Worm (Caenorhabditis elegans) whole organism, L4 larva: ENCODE data around the gene fbxb-98.

Experiments
- D1046.2 ChIP-seq: fragments of 200-800 bp; sonication (Bioruptor generic); IDR thresholded peaks from 2 replicates; pipeline ENCODE4 v1.3.6; 2022; ENCODE audit warnings: missing genetic modification characterization, missing compliant biosample characterization
- F37D6.2 ChIP-seq: sonication (generic microtip); optimal IDR thresholded peaks from 2 replicates; lab custom pipeline; 2016; ENCODE audit warnings: mild to moderate bottlenecking, missing genetic modification characterization, missing compliant biosample characterization
- T20F7.1 ChIP-seq: fragments of 200-800 bp; sonication (Bioruptor generic); optimal IDR thresholded peaks from 2 replicates; lab custom pipeline; 2018; ENCODE audit warnings: mild to moderate bottlenecking, missing genetic modification characterization, missing compliant biosample characterization
- T26A8.4 ChIP-seq: fragments of 200-800 bp; sonication (Bioruptor generic); IDR thresholded peaks from 2 replicates; pipeline ENCODE4 v1.3.6; 2022; ENCODE audit warnings: missing genetic modification characterization, missing compliant biosample characterization
- Y105C5A.15 ChIP-seq: fragments of 200-800 bp; sonication (Bioruptor generic); IDR thresholded peaks from 2 replicates; pipeline ENCODE4 v1.3.6; 2022; ENCODE audit warnings: missing genetic modification characterization, missing compliant biosample characterization
- ZK546.5 ChIP-seq, 2 experiments: sonication (generic microtip); optimal IDR thresholded peaks; 2 replicates each; lab custom pipeline; 2017; ENCODE audit warnings: missing biosample characterization in 2 of 2, missing genetic modification characterization in 2 of 2
- attf-4 ChIP-seq: sonication (generic microtip); optimal IDR thresholded peaks from 3 replicates; lab custom pipeline; 2017; ENCODE audit warnings: missing biosample characterization, missing genetic modification characterization
- ceh-28 ChIP-seq: fragments of 150-350 bp; optimal IDR thresholded peaks from 2 replicates; lab custom pipeline; 2014; ENCODE audit warnings: missing biosample characterization, missing genetic modification reagents, missing genetic modification characterization
- cey-2 ChIP-seq: sonication (generic microtip); optimal IDR thresholded peaks from 3 replicates; lab custom pipeline; 2017; ENCODE audit warnings: missing genetic modification characterization, mild to moderate bottlenecking, missing compliant biosample characterization, antibody characterized with exemption, borderline replicate concordance; ENCODE audit not compliant: insufficient read depth
- daf-12 ChIP-seq: fragments of 150-350 bp; optimal IDR thresholded peaks from 2 replicates; lab custom pipeline; 2014; ENCODE audit warnings: missing biosample characterization, missing genetic modification reagents, missing genetic modification characterization
- daf-16 ChIP-seq, 3 experiments: sonication (generic microtip); optimal IDR thresholded peaks; 2 replicates each; lab custom pipeline; 2016 to 2017; ENCODE audit warnings: missing genetic modification characterization in 3 of 3, missing genetic modification reagents in 3 of 3, mild to moderate bottlenecking in 2 of 3, missing compliant biosample characterization in 2 of 3, missing biosample characterization in 1 of 3, moderate library complexity in 1 of 3
- dmd-6 ChIP-seq: fragments of 200-800 bp; sonication (Bioruptor generic); IDR thresholded peaks from 2 replicates; pipeline ENCODE4 v1.3.6; 2022; ENCODE audit warnings: missing genetic modification reagents, missing genetic modification characterization, missing compliant biosample characterization
- dmd-8 ChIP-seq: fragments of 200-800 bp; sonication (Bioruptor generic); IDR thresholded peaks from 2 replicates; pipeline ENCODE4 v1.3.6; 2022; ENCODE audit warnings: missing genetic modification characterization, missing compliant biosample characterization
- dmd-9 ChIP-seq: fragments of 200-800 bp; sonication (Bioruptor generic); IDR thresholded peaks from 2 replicates; pipeline ENCODE4 v1.3.6; 2022; ENCODE audit warnings: missing genetic modification reagents, missing genetic modification characterization, missing compliant biosample characterization
- dpl-1 ChIP-seq: fragments of 150-350 bp; optimal IDR thresholded peaks from 2 replicates; lab custom pipeline; 2014; ENCODE audit warnings: missing biosample characterization, missing genetic modification reagents, missing genetic modification characterization
- dve-1 ChIP-seq: sonication (generic microtip); optimal IDR thresholded peaks from 2 replicates; lab custom pipeline; 2017; ENCODE audit warnings: antibody characterized with exemption, mild to moderate bottlenecking, missing genetic modification characterization, missing compliant biosample characterization; ENCODE audit not compliant: insufficient read depth
- egl-27 ChIP-seq: sonication (generic microtip); optimal IDR thresholded peaks from 3 replicates; lab custom pipeline; 2017; ENCODE audit warnings: missing biosample characterization, missing genetic modification reagents, missing genetic modification characterization
- fkh-10 ChIP-seq: fragments of 150-350 bp; optimal IDR thresholded peaks from 2 replicates; lab custom pipeline; 2014; ENCODE audit warnings: missing biosample characterization, missing genetic modification reagents, missing genetic modification characterization
- hlh-11 ChIP-seq: fragments of 200-800 bp; sonication (Bioruptor generic); optimal IDR thresholded peaks from 2 replicates; lab custom pipeline; 2018; ENCODE audit warnings: mild to moderate bottlenecking, missing genetic modification characterization, missing compliant biosample characterization
- lim-7 ChIP-seq: fragments of 200-800 bp; sonication (Bioruptor generic); IDR thresholded peaks from 2 replicates; pipeline ENCODE4 v1.3.6; 2022; ENCODE audit warnings: missing genetic modification characterization, missing compliant biosample characterization
- lin-1 ChIP-seq: fragments of 200-800 bp; sonication (Bioruptor generic); IDR thresholded peaks from 2 replicates; pipeline ENCODE4 v1.3.6; 2022; ENCODE audit warnings: missing genetic modification reagents, missing genetic modification characterization, missing compliant biosample characterization
- lin-38 ChIP-seq: fragments of 200-800 bp; sonication (Bioruptor generic); IDR thresholded peaks from 2 replicates; pipeline ENCODE4 v1.3.6; 2022; ENCODE audit warnings: missing genetic modification reagents, missing genetic modification characterization, missing compliant biosample characterization
- madf-9 ChIP-seq: fragments of 200-800 bp; sonication (Bioruptor generic); conservative IDR thresholded peaks from 2 replicates; pipeline ENCODE4 v1.3.6; 2022; ENCODE audit warnings: missing genetic modification reagents, missing genetic modification characterization, missing compliant biosample characterization
- mxl-3 ChIP-seq: fragments of 200-800 bp; sonication (Bioruptor generic); optimal IDR thresholded peaks from 2 replicates; lab custom pipeline; 2018; ENCODE audit warnings: mild to moderate bottlenecking, missing genetic modification characterization, missing compliant biosample characterization
- nhr-10 ChIP-seq: fragments of 150-350 bp; optimal IDR thresholded peaks from 2 replicates; lab custom pipeline; 2014; ENCODE audit warnings: missing biosample characterization, missing genetic modification characterization
- nhr-102 ChIP-seq: sonication (generic microtip); optimal IDR thresholded peaks from 2 replicates; lab custom pipeline; 2016; ENCODE audit warnings: mild to moderate bottlenecking, missing genetic modification characterization, moderate library complexity, missing compliant biosample characterization
- nhr-237 ChIP-seq: sonication (generic microtip); optimal IDR thresholded peaks from 2 replicates; lab custom pipeline; 2017; ENCODE audit warnings: missing biosample characterization, missing genetic modification characterization
- nhr-28 ChIP-seq: fragments of 150-350 bp; optimal IDR thresholded peaks from 2 replicates; lab custom pipeline; 2014; ENCODE audit warnings: missing biosample characterization, missing genetic modification characterization
- nhr-42 ChIP-seq: fragments of 200-800 bp; sonication (Bioruptor generic); IDR thresholded peaks from 2 replicates; pipeline ENCODE4 v1.3.6; 2022; ENCODE audit warnings: missing genetic modification characterization, missing compliant biosample characterization
- nhr-6 ChIP-seq: fragments of 150-350 bp; optimal IDR thresholded peaks from 2 replicates; lab custom pipeline; 2014; ENCODE audit warnings: missing biosample characterization, missing genetic modification characterization
- pha-4 ChIP-seq, 2 experiments: fragments of 150-350 bp in 1 of 2; fragments of 200-800 bp in 1 of 2; sonication (Bioruptor generic) in 1 of 2; IDR thresholded peaks in 1 of 2; optimal IDR thresholded peaks in 1 of 2; 2 replicates each; pipeline versions ENCODE4 v1.3.6 to Lab custom; 2014 to 2022; ENCODE audit warnings: missing genetic modification characterization in 2 of 2, missing genetic modification reagents in 2 of 2, missing biosample characterization in 1 of 2, missing compliant biosample characterization in 1 of 2
- php-3 ChIP-seq: fragments of 200-800 bp; sonication (Bioruptor generic); IDR thresholded peaks from 2 replicates; pipeline ENCODE4 v1.3.6; 2022; ENCODE audit warnings: missing genetic modification reagents, missing genetic modification characterization, missing compliant biosample characterization
- pqm-1 ChIP-seq: sonication (generic microtip); optimal IDR thresholded peaks from 2 replicates; lab custom pipeline; 2017; ENCODE audit warnings: missing biosample characterization, missing genetic modification characterization
- snpc-4 ChIP-seq: fragments of 150-350 bp; optimal IDR thresholded peaks from 2 replicates; lab custom pipeline; 2014; ENCODE audit warnings: missing biosample characterization, missing genetic modification characterization
- spr-1 ChIP-seq: sonication (generic microtip); optimal IDR thresholded peaks from 2 replicates; lab custom pipeline; 2016; ENCODE audit warnings: mild to moderate bottlenecking, missing genetic modification characterization, missing compliant biosample characterization
- spr-3 ChIP-seq: fragments of 200-800 bp; sonication (Bioruptor generic); optimal IDR thresholded peaks from 2 replicates; lab custom pipeline; 2018; ENCODE audit warnings: mild to moderate bottlenecking, missing genetic modification characterization, missing compliant biosample characterization
- unc-62 ChIP-seq, 3 experiments: fragments of 150-350 bp in 1 of 3; sonication (generic microtip); optimal IDR thresholded peaks in 2 of 3; peaks in 1 of 3; 1 replicate in 1 of 3; 2 replicates in 2 of 3; lab custom pipeline; 2014 to 2017; ENCODE audit warnings: missing biosample characterization in 3 of 3, missing genetic modification characterization in 3 of 3, missing genetic modification reagents in 3 of 3, missing genotype in 1 of 3
- zip-11 ChIP-seq: fragments of 200-800 bp; sonication (Bioruptor generic); IDR thresholded peaks from 2 replicates; pipeline ENCODE4 v1.3.6; 2022; ENCODE audit warnings: missing genetic modification characterization, missing compliant biosample characterization

Gene fbxb-98

ce11 chrII:1819944-1820570 is 42.4 kb upstream of the fbxb-98 start, which contains the start of gene fbxc-19 (continued):
- no peak for TF ChIP-seq ZK546.5 (tag; optimal IDR thresholded peaks at IDR 0.05; lab: Kevin White, UChicago)
- no peak for TF ChIP-seq nhr-42 (GFP tag; lab: Robert Waterston, UW)
- no peak for TF ChIP-seq spr-3
- TF ChIP-seq spr-1 (tag; lab: Kevin White, UChicago) = no peak
- no peak for TF ChIP-seq madf-9 (GFP tag; lab: Robert Waterston, UW)
- TF ChIP-seq cey-2 = no peak
- TF ChIP-seq attf-4 (tag; lab: Kevin White, UChicago) = no peak
- peak; percentile 95 for TF ChIP-seq hlh-11
- TF ChIP-seq nhr-28 (tag; lab: Kevin White, UChicago) = peak; percentile 83
- peak; percentile 50 for TF ChIP-seq nhr-102 (tag; lab: Kevin White, UChicago)
- peak; percentile 44; the same call in 1 of the 2 replicates for TF ChIP-seq lin-1
- TF ChIP-seq nhr-10 (tag; lab: Kevin White, UChicago) = no peak
- TF ChIP-seq unc-62 (GFP tag; optimal IDR thresholded peaks at IDR 0.05 in 1 of 2; lab: Kevin White, UChicago) = no peak
- TF ChIP-seq unc-62 (tag; optimal IDR thresholded peaks at IDR 0.05; lab: Kevin White, UChicago) = no peak
- TF ChIP-seq nhr-237 = no peak
- no peak for TF ChIP-seq D1046.2 (GFP tag; lab: Robert Waterston, UW)
- TF ChIP-seq dmd-8 (GFP tag; lab: Robert Waterston, UW) = no peak
- TF ChIP-seq nhr-6 (tag; lab: Kevin White, UChicago) = peak; percentile 72
- TF ChIP-seq ceh-28 = no peak
- TF ChIP-seq mxl-3 (GFP tag; lab: Kevin White, UChicago) = peak; percentile 14
- peak; percentile 87 for TF ChIP-seq pqm-1 (tag; lab: Kevin White, UChicago)
- TF ChIP-seq dpl-1 (GFP tag; lab: Kevin White, UChicago) = peak; percentile 27
- no peak for TF ChIP-seq zip-11 (GFP tag; lab: Robert Waterston, UW)
- TF ChIP-seq F37D6.2 = no peak

DNA sequence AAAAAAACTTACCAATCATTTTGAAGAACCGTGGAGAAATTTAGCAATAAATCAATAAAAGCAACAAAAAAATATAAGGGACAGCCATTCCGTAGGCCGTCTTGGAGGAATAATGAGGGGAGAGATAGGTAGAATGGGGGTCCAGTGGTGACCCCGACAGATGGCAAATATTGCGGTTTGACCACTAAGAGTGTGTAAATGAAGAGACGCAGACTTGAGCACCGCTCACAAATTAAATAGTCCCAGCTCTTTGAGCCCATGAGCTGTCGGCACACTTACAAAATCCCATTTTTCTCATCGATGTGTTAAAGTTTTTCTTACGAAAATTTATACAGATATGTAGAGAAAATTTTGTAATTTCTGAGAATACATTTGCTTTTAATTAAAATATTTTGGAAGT is 41.7 kb upstream of the fbxb-98 start, which contains the start of gene fbxa-3:
Gene fbxa-3 (minus strand): TSS at position 101 of the 400 bp plus-strand sequence.
- no peak for TF ChIP-seq snpc-4 (tag; lab: Kevin White, UChicago)
- no peak for TF ChIP-seq fkh-10 (GFP tag; lab: Kevin White, UChicago)
- TF ChIP-seq egl-27 = no peak
- no peak for TF ChIP-seq attf-4 (tag; lab: Kevin White, UChicago)
- no peak for TF ChIP-seq daf-12 (tag; lab: Kevin White, UChicago)
- TF ChIP-seq spr-3 = no peak
- no peak for TF ChIP-seq nhr-28 (tag; lab: Kevin White, UChicago)
- TF ChIP-seq dmd-9 (GFP tag; lab: Robert Waterston, UW) = no peak
- no peak for TF ChIP-seq daf-16 (GFP tag; optimal IDR thresholded peaks at IDR 0.05; lab: Kevin White, UChicago)
- no peak for TF ChIP-seq daf-16 (tag; optimal IDR thresholded peaks at IDR 0.05; lab: Kevin White, UChicago)
- TF ChIP-seq T26A8.4 (GFP tag; lab: Robert Waterston, UW) = no peak
- no peak for TF ChIP-seq D1046.2 (GFP tag; lab: Robert Waterston, UW)
- TF ChIP-seq pqm-1 (tag; lab: Kevin White, UChicago) = no peak
- no peak for TF ChIP-seq lim-7 (GFP tag; lab: Robert Waterston, UW)
- TF ChIP-seq dve-1 (tag; lab: Kevin White, UChicago) = no peak
- no peak for TF ChIP-seq T20F7.1 (GFP tag; lab: Kevin White, UChicago)
- TF ChIP-seq nhr-237 = no peak
- no peak for TF ChIP-seq pha-4 (GFP tag; IDR thresholded peaks at IDR 0.05; lab: Robert Waterston, UW)
- no peak for TF ChIP-seq pha-4 (tag; optimal IDR thresholded peaks at IDR 0.05; lab: Kevin White, UChicago)
- TF ChIP-seq Y105C5A.15 = no peak
- TF ChIP-seq lin-38 (GFP tag; lab: Robert Waterston, UW) = no peak
- TF ChIP-seq hlh-11 = no peak
- TF ChIP-seq, all 104 proteins: peak for 0

- TF ChIP-seq php-3 (0 out of 2 replicates have a peak, but pooled peaks have one; percentile 32), pqm-1 (tag; lab: Kevin White, UChicago) (peak; percentile 19), hlh-11 (peak; percentile 16), dmd-6 (GFP tag; lab: Robert Waterston, UW) (peak; percentile 61)
Observed at ce11 chrII:1823597-1823996, 38.8 kb upstream of the fbxb-98 start.
